Fruit fly (Drosophila melanogaster): Measurements from ENCODE around the gene milt.

The milt gene

dm6 chr2L:7032517-7032951, 5.1 kb upstream of the milt start, which contains the start of the genes Rab30 and Caper (continued):
- TF ChIP-seq Sin3A (optimal IDR thresholded peaks at IDR 0.05) (peak; percentile 73), CG33213 (GFP tag; optimal IDR thresholded peaks at IDR 0.05) (peak; percentile 74), tx (GFP tag; optimal IDR thresholded peaks at IDR 0.05) (peak; percentile 49), Antp (GFP tag; optimal IDR thresholded peaks at IDR 0.05) (peak; percentile 77), inv (GFP tag; IDR thresholded peaks at IDR 0.05; ENCODE audit: partially characterized antibody) (peak; percentile 98), gem (tag; optimal IDR thresholded peaks at IDR 0.05) (no peak), CG4854 (GFP tag; optimal IDR thresholded peaks at IDR 0.05) (peak; percentile 27), CG15011 (GFP tag; optimal IDR thresholded peaks at IDR 0.05) (no peak), Ssrp (tag; optimal IDR thresholded peaks at IDR 0.05) (no peak), Adf1 (GFP tag; IDR thresholded peaks at IDR 0.05) (peak; percentile 54), CG14441 (GFP tag; IDR thresholded peaks at IDR 0.05) (peak; percentile 50), Optix (GFP tag; IDR thresholded peaks at IDR 0.05) (no peak), lilli (GFP tag; optimal IDR thresholded peaks at IDR 0.05) (peak; percentile 80), zen (tag; optimal IDR thresholded peaks at IDR 0.05) (peak; percentile 62), seq (GFP tag; IDR thresholded peaks at IDR 0.05) (no peak), fu2 (GFP tag; optimal IDR thresholded peaks at IDR 0.05) (peak; percentile 57), Jarid2 (GFP tag; optimal IDR thresholded peaks at IDR 0.05) (no peak), sim (GFP tag; IDR thresholded peaks at IDR 0.05) (no peak), CG4404 (GFP tag; IDR thresholded peaks at IDR 0.05) (no peak), Ravus (GFP tag; IDR thresholded peaks at IDR 0.05) (no peak), BEAF-32 (GFP tag; optimal IDR thresholded peaks at IDR 0.05) (peak; percentile 99), mirr (GFP tag; optimal IDR thresholded peaks at IDR 0.05) (peak; percentile 45), CG3726 (GFP tag; IDR thresholded peaks at IDR 0.05) (no peak), Dip2 (GFP tag; IDR thresholded peaks at IDR 0.05) (no peak), ken (GFP tag; IDR thresholded peaks at IDR 0.05) (peak; percentile 52; the same call in 1 of the 3 replicates), ap (GFP tag; IDR thresholded peaks at IDR 0.05) (no peak), CG12299 (tag; optimal IDR thresholded peaks at IDR 0.05) (peak; percentile 55), CG34376 (GFP tag; optimal IDR thresholded peaks at IDR 0.05) (peak; percentile 22), Hand (GFP tag; optimal IDR thresholded peaks at IDR 0.05) (no peak), slp2 (GFP tag; optimal IDR thresholded peaks at IDR 0.05) (no peak), tgo (GFP tag; IDR thresholded peaks at IDR 0.05) (0 out of 3 replicates have a peak, but pooled peaks have one; percentile 24), CG10147 (GFP tag; optimal IDR thresholded peaks at IDR 0.05) (peak; percentile 23), HLH54F (GFP tag; optimal IDR thresholded peaks at IDR 0.05) (peak; percentile 75), Hmr (GFP tag; optimal IDR thresholded peaks at IDR 0.05) (no peak), wek (GFP tag; optimal IDR thresholded peaks at IDR 0.05) (no peak), CG14860 (GFP tag; IDR thresholded peaks at IDR 0.05; ENCODE audit: partially characterized antibody) (peak; percentile 98), oc (tag; optimal IDR thresholded peaks at IDR 0.05) (no peak), CG6854 (GFP tag; optimal IDR thresholded peaks at IDR 0.05) (no peak), CG1529 (GFP tag; optimal IDR thresholded peaks at IDR 0.05) (no peak), sc (optimal IDR thresholded peaks at IDR 0.05) (no peak), sc (GFP tag; optimal IDR thresholded peaks at IDR 0.05) (no peak), Oaz (GFP tag; IDR thresholded peaks at IDR 0.05) (no peak), CG42726 (GFP tag; IDR thresholded peaks at IDR 0.05; ENCODE audit: partially characterized antibody) (peak; percentile 98), onecut (GFP tag; IDR thresholded peaks at IDR 0.05) (peak; percentile 42), CG16813 (GFP tag; IDR thresholded peaks at IDR 0.05; ENCODE audit: partially characterized antibody) (peak; percentile 98), Doc3 (GFP tag; IDR thresholded peaks at IDR 0.05; ENCODE audit: partially characterized antibody) (peak; percentile 96), bbx (GFP tag; IDR thresholded peaks at IDR 0.05; ENCODE audit: partially characterized antibody) (peak; percentile 99), CG6689 (GFP tag; IDR thresholded peaks at IDR 0.05) (no peak), CG4707 (GFP tag; optimal IDR thresholded peaks at IDR 0.05) (no peak), HmgZ (tag; optimal IDR thresholded peaks at IDR 0.05) (peak; percentile 90), trh (GFP tag; optimal IDR thresholded peaks at IDR 0.05) (no peak), zfh1 (GFP tag; IDR thresholded peaks at IDR 0.05) (peak; percentile 65; the same call in 2 of the 3 replicates)
